Fruit fly (Drosophila melanogaster) whole organism, embryonic: ENCODE measurements around the gene lectin-24Db.

Source experiments
- Blimp-1 ChIP-seq: fragments of 200-800 bp; sonication (Bioruptor generic); optimal IDR thresholded peaks from 3 replicates; lab custom pipeline; 2018; ENCODE audit warnings: missing biosample characterization, missing genetic modification characterization, mild to moderate bottlenecking, moderate library complexity, missing genetic modification reagents
- CG10267 ChIP-seq: fragments of 200-800 bp; sonication (Bioruptor generic); optimal IDR thresholded peaks from 2 replicates; lab custom pipeline; 2018; ENCODE audit warnings: missing biosample characterization, mild to moderate bottlenecking, missing genetic modification characterization, moderate library complexity
- CG12769 ChIP-seq: fragments of 200-800 bp; sonication (Bioruptor generic); optimal IDR thresholded peaks from 2 replicates; lab custom pipeline; 2019; ENCODE audit warnings: missing biosample characterization, mild to moderate bottlenecking, missing genetic modification characterization, moderate library complexity
- CG14710 ChIP-seq: fragments of 200-800 bp; sonication (Bioruptor generic); optimal IDR thresholded peaks from 3 replicates; lab custom pipeline; 2019; ENCODE audit warnings: missing biosample characterization, mild to moderate bottlenecking, missing genetic modification characterization, moderate library complexity
- CG16815 ChIP-seq: fragments of 200-800 bp; sonication (Bioruptor generic); optimal IDR thresholded peaks from 3 replicates; lab custom pipeline; 2017; ENCODE audit warnings: missing biosample characterization, mild to moderate bottlenecking, missing genetic modification characterization
- CG17361 ChIP-seq: fragments of 200-800 bp; sonication (Bioruptor generic); IDR thresholded peaks from 3 replicates; pipeline ENCODE4 v1.3.6; 2022; ENCODE audit warnings: missing biosample characterization, missing genetic modification characterization
- CG2678 ChIP-seq: fragments of 200-800 bp; sonication (Bioruptor generic); optimal IDR thresholded peaks from 3 replicates; lab custom pipeline; 2019; ENCODE audit warnings: missing biosample characterization, mild to moderate bottlenecking, missing genetic modification characterization, moderate library complexity
- CG2712 ChIP-seq: fragments of 200-800 bp; optimal IDR thresholded peaks from 3 replicates; lab custom pipeline; 2019; ENCODE audit warnings: missing biosample characterization, mild to moderate bottlenecking, missing genetic modification characterization, moderate library complexity
- CG30431 ChIP-seq: fragments of 200-800 bp; sonication (Bioruptor generic); optimal IDR thresholded peaks from 2 replicates; lab custom pipeline; 2017; ENCODE audit warnings: missing biosample characterization, missing genetic modification characterization
- CG31441 ChIP-seq: fragments of 200-800 bp; sonication (Bioruptor generic); IDR thresholded peaks from 2 replicates; pipeline ENCODE4 v1.3.6; 2022; ENCODE audit warnings: missing biosample characterization, missing genetic modification characterization
- CG33213 ChIP-seq: fragments of 200-800 bp; sonication (Bioruptor generic); optimal IDR thresholded peaks from 3 replicates; lab custom pipeline; 2016; ENCODE audit warnings: missing biosample characterization, missing genetic modification characterization
- CG6175 ChIP-seq: fragments of 200-800 bp; sonication (Bioruptor generic); IDR thresholded peaks from 3 replicates; pipeline ENCODE4 v1.3.6; 2022; ENCODE audit warnings: missing biosample characterization, missing genetic modification characterization
- CG7839 ChIP-seq: fragments of 200-800 bp; sonication (Bioruptor generic); optimal IDR thresholded peaks from 3 replicates; lab custom pipeline; 2018; ENCODE audit warnings: missing biosample characterization, mild to moderate bottlenecking, missing genetic modification characterization, moderate library complexity
- CG8944 ChIP-seq: fragments of 200-800 bp; sonication (Bioruptor generic); optimal IDR thresholded peaks from 3 replicates; lab custom pipeline; 2016; ENCODE audit warnings: missing biosample characterization, missing genetic modification characterization
- D ChIP-seq, 2 experiments: fragments of 200-800 bp in 1 of 2; fragments of >200 bp in 1 of 2; sonication (Bioruptor generic) in 1 of 2; optimal IDR thresholded peaks; 2 replicates in 1 of 2; 3 replicates in 1 of 2; lab custom pipeline; 2017; ENCODE audit warnings: mild to moderate bottlenecking in 1 of 2, missing biosample characterization in 1 of 2, missing genetic modification characterization in 1 of 2, missing genetic modification reagents in 1 of 2
- Drgx ChIP-seq: fragments of 200-800 bp; sonication (Bioruptor generic); IDR thresholded peaks from 2 replicates; pipeline ENCODE4 v1.3.6; 2022; ENCODE audit warnings: missing biosample characterization, missing genetic modification characterization
- GATAe ChIP-seq: fragments of 200-800 bp; sonication (Bioruptor generic); conservative IDR thresholded peaks from 2 replicates; pipeline ENCODE4 v1.3.6; 2022; ENCODE audit warnings: missing biosample characterization, missing genetic modification characterization
- Hr39 ChIP-seq: fragments of >200 bp; optimal IDR thresholded peaks from 2 replicates; lab custom pipeline; 2017
- Med ChIP-seq: fragments of 200-800 bp; sonication (Bioruptor generic); peaks from one replicate; lab custom pipeline; 2016; ENCODE audit warnings: missing biosample characterization, missing genetic modification characterization, mild to moderate bottlenecking, inconsistent platforms, moderate library complexity
- NFAT ChIP-seq: fragments of 200-800 bp; sonication (Bioruptor generic); IDR thresholded peaks from 2 replicates; pipeline ENCODE4 v1.3.6; 2022; ENCODE audit warnings: missing biosample characterization, missing genetic modification characterization
- Nf-YC ChIP-seq: fragments of 200-800 bp; optimal IDR thresholded peaks from 3 replicates; lab custom pipeline; 2019; ENCODE audit warnings: missing biosample characterization, mild to moderate bottlenecking, missing genetic modification characterization, moderate library complexity
- amos ChIP-seq: fragments of 200-800 bp; sonication (Bioruptor generic); IDR thresholded peaks from 2 replicates; pipeline ENCODE4 v1.3.6; 2022; ENCODE audit warnings: missing biosample characterization, missing genetic modification characterization; ENCODE audit not compliant: partially characterized antibody
- bbx ChIP-seq: fragments of 200-800 bp; sonication (Bioruptor generic); IDR thresholded peaks from 2 replicates; pipeline ENCODE4 v1.3.6; 2022; ENCODE audit warnings: missing biosample characterization, missing genetic modification characterization; ENCODE audit not compliant: partially characterized antibody
- caup ChIP-seq: fragments of 200-800 bp; sonication (Bioruptor generic); optimal IDR thresholded peaks from 3 replicates; lab custom pipeline; 2017; ENCODE audit warnings: missing biosample characterization, mild to moderate bottlenecking, missing genetic modification characterization, moderate library complexity; ENCODE audit not compliant: severe bottlenecking
- cg ChIP-seq: fragments of 200-800 bp; sonication (Bioruptor generic); optimal IDR thresholded peaks from 3 replicates; lab custom pipeline; 2019; ENCODE audit warnings: missing biosample characterization, mild to moderate bottlenecking, missing genetic modification characterization, moderate library complexity
- chif ChIP-seq, 2 experiments: fragments of 200-800 bp; sonication (Bioruptor generic); optimal IDR thresholded peaks; 3 replicates each; lab custom pipeline; 2016; ENCODE audit warnings: missing biosample characterization in 2 of 2, missing genetic modification characterization in 2 of 2
- chinmo ChIP-seq: fragments of 200-800 bp; sonication (Bioruptor generic); IDR thresholded peaks from 4 replicates; pipeline ENCODE4 v1.3.6; 2022; ENCODE audit warnings: missing biosample characterization, missing genetic modification characterization; ENCODE audit not compliant: partially characterized antibody
- ewg ChIP-seq: fragments of 200-800 bp; sonication (Bioruptor generic); optimal IDR thresholded peaks from 3 replicates; lab custom pipeline; 2017; ENCODE audit warnings: mild to moderate bottlenecking, missing biosample characterization, missing genetic modification reagents, missing genetic modification characterization
- exex ChIP-seq: fragments of 200-800 bp; sonication (Bioruptor generic); optimal IDR thresholded peaks from 4 replicates; lab custom pipeline; 2018; ENCODE audit warnings: missing biosample characterization, mild to moderate bottlenecking, missing genetic modification characterization, moderate library complexity
- gcm2 ChIP-seq: fragments of 200-800 bp; sonication (Bioruptor generic); optimal IDR thresholded peaks from 2 replicates; lab custom pipeline; 2016; ENCODE audit warnings: missing biosample characterization, missing genetic modification characterization
- gem ChIP-seq: fragments of 200-800 bp; sonication (Bioruptor generic); optimal IDR thresholded peaks from 2 replicates; lab custom pipeline; 2019; ENCODE audit warnings: missing biosample characterization, mild to moderate bottlenecking, missing genetic modification characterization, moderate library complexity
- gsb ChIP-seq: fragments of 200-800 bp; sonication (Bioruptor generic); IDR thresholded peaks from 2 replicates; pipeline ENCODE4 v1.3.6; 2022; ENCODE audit warnings: missing biosample characterization, missing genetic modification characterization
- ham ChIP-seq: fragments of 200-800 bp; sonication (Bioruptor generic); IDR thresholded peaks from 2 replicates; pipeline ENCODE4 v1.3.6; 2022; ENCODE audit warnings: missing biosample characterization, missing genetic modification characterization
- kay ChIP-seq: fragments of 200-800 bp; sonication (Bioruptor generic); optimal IDR thresholded peaks from 2 replicates; lab custom pipeline; 2016; ENCODE audit warnings: missing biosample characterization, missing genetic modification characterization
- kni ChIP-seq: fragments of 200-800 bp; sonication (Bioruptor generic); optimal IDR thresholded peaks from 3 replicates; lab custom pipeline; 2017; ENCODE audit warnings: mild to moderate bottlenecking, missing biosample characterization, missing genetic modification reagents, missing genetic modification characterization
- lola ChIP-seq, 3 experiments: fragments of >200 bp in 2 of 3; fragments of 200-800 bp in 1 of 3; sonication (Bioruptor generic) in 1 of 3; optimal IDR thresholded peaks; 2 replicates each; lab custom pipeline; 2017 to 2019; ENCODE audit warnings: missing biosample characterization in 3 of 3, missing genetic modification characterization in 3 of 3, mild to moderate bottlenecking in 1 of 3, moderate library complexity in 1 of 3
- nom ChIP-seq: fragments of 200-800 bp; sonication (Bioruptor generic); optimal IDR thresholded peaks from 2 replicates; lab custom pipeline; 2017; ENCODE audit warnings: missing biosample characterization, missing genetic modification characterization, mild to moderate bottlenecking, moderate library complexity, missing genetic modification reagents
- pho ChIP-seq: fragments of 200-800 bp; sonication (Bioruptor generic); optimal IDR thresholded peaks from 2 replicates; lab custom pipeline; 2016; ENCODE audit warnings: missing biosample characterization, missing genetic modification characterization
- phol ChIP-seq: fragments of 200-800 bp; sonication (Bioruptor generic); optimal IDR thresholded peaks from 3 replicates; lab custom pipeline; 2018; ENCODE audit warnings: missing biosample characterization, mild to moderate bottlenecking, missing genetic modification characterization, moderate library complexity
- sens ChIP-seq: fragments of 200-800 bp; sonication (Bioruptor generic); peaks from one replicate; lab custom pipeline; 2016; ENCODE audit warnings: missing biosample characterization, missing genetic modification characterization
- sqz ChIP-seq: fragments of 200-800 bp; sonication (Bioruptor generic); optimal IDR thresholded peaks from 3 replicates; lab custom pipeline; 2018; ENCODE audit warnings: missing biosample characterization, mild to moderate bottlenecking, missing genetic modification characterization
- stc ChIP-seq: fragments of 200-800 bp; sonication (Bioruptor generic); IDR thresholded peaks from 2 replicates; pipeline ENCODE4 v1.3.6; 2022; ENCODE audit warnings: missing biosample characterization, missing genetic modification characterization
- trem ChIP-seq: fragments of 200-800 bp; optimal IDR thresholded peaks from 3 replicates; lab custom pipeline; 2019; ENCODE audit warnings: missing biosample characterization, mild to moderate bottlenecking, missing genetic modification characterization, moderate library complexity
- yki ChIP-seq: fragments of >200 bp; optimal IDR thresholded peaks from 3 replicates; lab custom pipeline; 2018
- z ChIP-seq: fragments of 200-800 bp; sonication (Bioruptor generic); IDR thresholded peaks from 3 replicates; pipeline ENCODE4 v1.3.6; 2022; ENCODE audit warnings: missing biosample characterization, missing genetic modification characterization

lectin-24Db gene

DNA sequence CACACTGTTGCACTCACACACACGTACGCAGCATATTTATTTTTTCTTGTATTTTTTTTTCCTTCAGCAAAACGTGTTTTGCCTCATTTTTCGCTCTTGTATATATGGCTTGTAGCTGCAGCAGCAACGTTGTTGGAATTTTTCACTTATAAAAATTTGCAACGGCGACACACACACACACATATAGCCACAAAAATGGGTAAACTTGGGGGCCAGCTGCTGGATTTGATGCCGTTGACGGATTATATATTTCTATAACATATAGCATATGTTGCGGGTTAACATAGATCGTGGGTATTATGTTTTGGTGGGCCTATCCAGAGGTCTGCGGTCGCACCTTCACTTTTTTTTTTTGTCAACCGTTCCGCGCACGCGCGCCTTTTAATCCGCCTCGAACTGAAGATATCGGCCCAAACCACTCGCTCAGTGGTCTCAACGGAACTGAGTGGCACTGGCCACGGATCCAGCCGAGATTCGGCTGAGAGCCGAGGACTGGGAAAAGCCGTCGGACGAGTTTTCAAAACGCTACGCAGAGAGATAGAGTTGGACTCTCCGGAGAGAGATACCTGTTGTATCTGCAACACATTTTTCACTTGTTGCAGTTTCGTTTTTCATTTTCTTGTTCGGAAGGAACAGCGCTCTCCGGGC lies 33.6 kb downstream of the lectin-24Db start, which contains the start of gene ft (continued):
- TF ChIP-seq Nf-YC (tag; lab: Kevin White, UChicago) = no peak
- TF ChIP-seq bbx (GFP tag; lab: Robert Waterston, UW) = 0 out of 2 replicates have a peak, but pooled peaks have one; percentile 31
- peak; percentile 28; the same call in 1 of the 2 replicates for TF ChIP-seq NFAT
- TF ChIP-seq caup = no peak
- no peak for TF ChIP-seq pho (GFP tag; lab: Kevin White, UChicago)
- no peak for TF ChIP-seq exex (tag; lab: Kevin White, UChicago)
- TF ChIP-seq kni (GFP tag; lab: Kevin White, UChicago) = no peak
- TF ChIP-seq sens (GFP tag; lab: Kevin White, UChicago) = peak; percentile 59
- TF ChIP-seq ewg = no peak
- TF ChIP-seq CG7839 (tag; lab: Kevin White, UChicago) = no peak
- no peak for TF ChIP-seq GATAe (GFP tag; lab: Robert Waterston, UW)
- TF ChIP-seq Blimp-1 (GFP tag; lab: Kevin White, UChicago) = peak; percentile 53
- no peak for TF ChIP-seq stc (GFP tag; lab: Robert Waterston, UW)
- TF ChIP-seq Hr39 (lab: Kevin White, UChicago) = no peak
- no peak for TF ChIP-seq D (optimal IDR thresholded peaks at IDR 0.05; lab: Kevin White, UChicago)
- TF ChIP-seq D (GFP tag; optimal IDR thresholded peaks at IDR 0.05; lab: Kevin White, UChicago) = no peak
- no peak for TF ChIP-seq CG33213 (GFP tag; lab: Kevin White, UChicago)
- no peak for TF ChIP-seq gcm2 (GFP tag; lab: Kevin White, UChicago)

- TF ChIP-seq amos (GFP tag; lab: Robert Waterston, UW) = 0 out of 2 replicates have a peak, but pooled peaks have one; percentile 9
- peak; percentile 42 for TF ChIP-seq trem (tag; lab: Kevin White, UChicago)
- no peak for TF ChIP-seq ham (GFP tag; lab: Robert Waterston, UW)
- peak; percentile 78 for TF ChIP-seq sqz
- peak; percentile 71 for TF ChIP-seq nom (GFP tag; lab: Kevin White, UChicago)
- TF ChIP-seq CG31441 = peak; percentile 39; the same call in 1 of the 2 replicates
- peak; percentile 2 for TF ChIP-seq Med (GFP tag; lab: Kevin White, UChicago)
- peak; percentile 42; the same call in 1 of the 2 replicates for TF ChIP-seq Drgx (GFP tag; lab: Robert Waterston, UW)
- TF ChIP-seq CG6175 (GFP tag; lab: Robert Waterston, UW) = peak; percentile 56; the same call in 1 of the 3 replicates
- peak; percentile 75 for TF ChIP-seq CG2712 (tag; lab: Kevin White, UChicago)
- TF ChIP-seq CG30431 (GFP tag; lab: Kevin White, UChicago) = no peak
- peak; percentile 66 for TF ChIP-seq phol (tag; lab: Kevin White, UChicago)
- TF ChIP-seq chif (GFP tag; optimal IDR thresholded peaks at IDR 0.05; lab: Kevin White, UChicago) = peak in 1 of 2 experiments; percentile 19
- TF ChIP-seq gem (tag; lab: Kevin White, UChicago) = peak; percentile 46
- peak; percentile 27 for TF ChIP-seq CG16815 (GFP tag; lab: Kevin White, UChicago)
- peak in 1 of 3 experiments; percentile 71 for TF ChIP-seq lola (GFP tag; optimal IDR thresholded peaks at IDR 0.05; lab: Kevin White, UChicago)
- TF ChIP-seq CG8944 = no peak
- peak; percentile 27 for TF ChIP-seq CG10267 (tag; lab: Kevin White, UChicago)
- TF ChIP-seq CG12769 (tag; lab: Kevin White, UChicago) = peak; percentile 1
- peak; percentile 47; the same call in 1 of the 3 replicates for TF ChIP-seq z (GFP tag; lab: Robert Waterston, UW)
- peak; percentile 75; the same call in 2 of the 3 replicates for TF ChIP-seq CG17361 (GFP tag; lab: Robert Waterston, UW)
- TF ChIP-seq yki = peak; percentile 6
- 0 out of 4 replicates have a peak, but pooled peaks have one; percentile 53 for TF ChIP-seq chinmo (GFP tag; lab: Robert Waterston, UW)
- peak; percentile 11 for TF ChIP-seq CG2678 (tag; lab: Kevin White, UChicago)
- TF ChIP-seq kni (GFP tag; lab: Kevin White, UChicago) = peak; percentile 80
- peak; percentile 68 for TF ChIP-seq CG14710
- no peak for TF ChIP-seq gsb (GFP tag; lab: Robert Waterston, UW)
- TF ChIP-seq cg (GFP tag; lab: Kevin White, UChicago) = peak; percentile 28
- TF ChIP-seq kay (GFP tag; lab: Kevin White, UChicago) = no peak
These were observed 34.3 kb downstream of the lectin-24Db start for dm6 chr2L:4222002-4222920.
